Fruit fly (Drosophila melanogaster) whole organism, larva: Measurements from ENCODE around the gene EMC4.

Source experiments
- noc ChIP-seq: fragments of 200-800 bp; sonication (Bioruptor generic); optimal IDR thresholded peaks from 3 replicates; lab custom pipeline; 2019; ENCODE audit warnings: missing biosample characterization, mild to moderate bottlenecking, missing genetic modification characterization, moderate library complexity

The EMC4 gene

dm6 chr3L:22878723-22879343, 10.8 kb upstream of the EMC4 start, which contains the start of the genes Chro and Ssl1:
Chro (minus strand) TSS chr3L:22878984.
Ssl1 (plus strand) TSS chr3L:22879089.
- peak; percentile 100 for TF ChIP-seq noc (tag; lab: Kevin White, UChicago)

dm6 chr3L:22877934-22878333, 9.9 kb upstream of the EMC4 start:
- no peak for TF ChIP-seq noc (tag; lab: Kevin White, UChicago)

DNA sequence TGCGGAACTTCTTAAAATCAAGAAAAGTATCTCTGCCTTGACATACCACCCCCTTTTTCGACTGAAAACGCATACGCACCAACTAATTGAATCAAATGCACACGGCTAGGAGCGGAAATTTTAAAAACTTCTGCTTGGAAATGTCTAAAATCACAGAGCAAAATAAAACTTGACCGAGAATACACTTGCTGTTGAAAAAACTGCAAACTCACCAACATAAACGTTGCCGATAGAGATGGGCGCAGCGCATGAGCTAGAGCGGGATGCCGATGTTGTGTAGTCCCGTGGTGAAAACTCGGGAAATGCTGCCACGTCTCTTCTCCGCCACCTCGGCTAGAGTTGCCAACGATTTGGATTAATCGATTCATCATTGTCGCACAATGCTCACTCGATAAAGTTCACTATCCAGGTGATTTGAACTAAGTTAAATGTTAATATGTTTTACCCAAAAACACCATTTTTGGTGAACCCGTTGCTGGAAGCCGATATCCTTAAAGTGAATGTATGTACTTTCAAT, 3.9 kb upstream of the EMC4 start, which contains the start of the genes CG11109 and Arf1:
CG11109 (plus strand) TSS at position 356 of the 517 bp plus-strand sequence.
Arf1 (minus strand) TSS at position 387 of the 517 bp plus-strand sequence.
- TF ChIP-seq noc (tag; lab: Kevin White, UChicago) = peak; percentile 32

DNA sequence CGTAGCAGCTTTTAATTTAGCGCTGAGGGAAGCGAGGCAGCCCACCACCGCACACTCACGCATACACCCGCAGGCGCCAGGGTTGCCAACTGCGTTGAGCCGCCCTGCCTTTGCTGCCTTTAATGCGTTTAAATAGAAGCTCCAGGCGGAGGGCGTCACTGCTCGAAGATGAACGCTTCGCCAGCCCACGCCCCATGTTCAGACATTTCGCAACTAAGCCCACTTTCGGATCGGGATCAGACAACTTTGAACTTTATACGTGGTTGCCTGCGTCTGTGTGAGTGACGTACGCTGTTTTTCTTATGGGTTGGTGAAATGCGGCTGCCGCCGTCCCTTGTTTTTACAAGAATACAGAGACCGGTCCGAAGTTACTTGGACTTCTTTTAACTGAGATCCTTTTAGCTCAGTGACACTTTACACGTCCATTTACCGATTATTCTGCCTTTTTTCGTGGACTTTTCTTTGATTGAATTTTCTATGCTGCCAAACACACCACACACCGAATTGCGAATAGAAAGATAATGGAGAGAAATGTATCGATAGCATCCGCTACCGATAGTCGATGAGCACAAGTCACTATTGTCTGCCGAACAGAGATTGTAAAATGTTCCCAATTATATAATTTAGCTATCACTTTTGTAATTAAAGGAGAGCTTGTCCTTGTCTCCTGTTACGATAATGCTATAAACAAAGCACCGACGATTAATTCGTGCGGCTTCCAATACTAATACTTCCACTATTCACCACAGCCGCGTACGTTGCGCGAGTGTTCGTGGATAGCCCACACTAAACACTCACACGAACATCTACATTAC, 3.2 kb upstream of the EMC4 start:
- peak; percentile 12 for TF ChIP-seq noc (tag; lab: Kevin White, UChicago)

DNA sequence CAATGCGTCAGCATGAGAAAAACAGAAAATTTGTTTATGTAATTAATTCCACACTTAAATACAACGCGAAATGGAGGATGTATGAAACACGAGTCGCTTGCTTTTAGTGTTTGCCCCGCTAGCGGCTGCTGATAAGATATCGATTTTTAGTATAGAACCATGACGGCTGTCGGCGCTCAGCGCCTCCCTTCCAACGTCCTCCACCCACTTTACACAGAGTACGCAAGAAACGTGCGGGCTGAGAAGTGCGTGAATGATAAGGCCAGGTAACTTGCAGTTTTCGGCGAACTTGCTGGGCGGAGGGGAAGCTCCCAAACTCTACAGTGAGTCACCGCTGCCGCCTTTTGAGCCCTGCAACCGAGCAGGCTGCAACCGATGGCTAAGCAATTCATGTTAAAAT, 2.3 kb upstream of the EMC4 start:
- TF ChIP-seq noc (tag; lab: Kevin White, UChicago) = no peak

dm6 chr3L:22865061-22865418, 3.0 kb downstream of the EMC4 start:
- TF ChIP-seq noc (tag; lab: Kevin White, UChicago) = peak; percentile 63

dm6 chr3L:22864254-22865060, 3.6 kb downstream of the EMC4 start, which contains the start of gene CG33170:
CG33170 (plus strand) TSS chr3L:22864600.
- no peak for TF ChIP-seq noc (tag; lab: Kevin White, UChicago)

- no peak for TF ChIP-seq noc (tag; lab: Kevin White, UChicago)
These were observed 4.5 kb downstream of the EMC4 start, which contains the start of gene CG33169 for dm6 chr3L:22863367-22864078. CG33169 (plus strand) TSS chr3L:22863864.

dm6 chr3L:22860487-22860886, 7.6 kb downstream of the EMC4 start, which contains the start of gene CG13239:
CG13239 (plus strand) TSS chr3L:22860787.
- TF ChIP-seq noc (tag; lab: Kevin White, UChicago) = no peak

DNA sequence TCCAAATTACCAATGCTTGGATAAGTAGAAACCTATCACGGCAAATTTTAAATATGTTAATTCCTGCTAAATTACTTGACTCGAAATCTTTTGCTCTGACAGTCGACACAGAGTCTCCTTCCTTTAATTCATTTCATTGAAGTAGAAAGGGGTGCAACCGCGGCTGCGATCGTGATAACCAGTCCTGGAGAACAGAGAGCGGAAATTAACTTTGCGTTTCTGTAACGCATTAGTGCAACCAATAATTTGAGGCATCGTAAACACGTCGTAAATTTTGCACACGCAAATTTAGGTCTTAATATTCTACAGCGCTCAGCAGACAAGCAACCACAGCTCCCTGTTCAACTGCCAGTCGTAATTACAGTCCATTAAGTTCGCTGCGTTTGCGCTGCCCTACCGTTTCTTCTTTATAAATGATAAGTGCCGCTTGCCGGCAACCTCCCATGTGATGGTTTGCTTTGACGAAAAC, 12.0 kb downstream of the EMC4 start, which contains the start of gene CG32459:
CG32459 (minus strand) TSS at position 51 of the 469 bp plus-strand sequence.
- TF ChIP-seq noc (tag; lab: Kevin White, UChicago) = no peak

DNA sequence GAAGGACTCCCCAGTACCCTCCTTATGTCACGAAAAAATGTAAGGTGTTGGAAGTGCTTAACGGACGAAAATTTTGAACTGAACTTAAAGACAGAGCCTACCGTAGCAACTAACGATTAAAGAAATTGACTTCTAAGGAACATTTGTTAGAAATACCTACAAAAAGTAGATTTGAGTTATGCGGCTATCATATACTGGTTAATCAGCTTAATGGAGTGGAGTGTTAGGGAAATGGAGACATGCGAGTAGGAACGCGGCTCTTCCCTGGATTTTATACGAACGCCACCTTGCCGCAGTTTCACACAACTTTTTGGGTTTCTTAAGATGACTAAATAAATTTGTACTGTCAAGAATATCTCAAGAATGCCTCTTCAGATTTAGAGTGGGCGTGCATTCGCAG, 14.6 kb downstream of the EMC4 start, which contains the start of gene CG32462:
CG32462 (minus strand) TSS at position 101 of the 400 bp plus-strand sequence.
- TF ChIP-seq noc (tag; lab: Kevin White, UChicago) = no peak

- no peak for TF ChIP-seq noc (tag; lab: Kevin White, UChicago)
These were observed 16.6 kb downstream of the EMC4 start for dm6 chr3L:22851172-22852128.

DNA sequence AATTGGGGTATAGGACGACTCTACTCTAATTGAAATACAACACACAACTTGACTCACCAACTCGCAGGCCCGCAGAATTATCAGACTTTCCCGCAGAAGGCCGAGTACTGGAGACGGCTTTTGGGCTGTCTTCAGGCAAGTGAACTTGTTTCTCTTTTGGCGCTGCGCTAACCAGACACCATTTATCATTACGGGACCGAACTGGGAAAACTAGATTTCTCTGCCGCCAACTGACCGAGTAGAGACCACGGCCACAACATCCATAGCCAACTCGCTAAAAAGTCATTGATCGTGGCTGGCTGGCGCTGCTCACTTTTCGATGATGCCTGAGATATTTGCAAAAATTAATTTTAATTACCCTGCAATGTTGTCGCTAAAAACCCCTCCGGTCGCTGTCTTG, 19.1 kb downstream of the EMC4 start:
- no peak for TF ChIP-seq noc (tag; lab: Kevin White, UChicago)
